Worm (Caenorhabditis elegans) whole organism, L4 larva: ENCODE data around the gene C26D10.4.

Source experiments
- F10B5.3 ChIP-seq: sonication (generic microtip); optimal IDR thresholded peaks from 2 replicates; lab custom pipeline; 2016; ENCODE audit warnings: mild to moderate bottlenecking, missing genetic modification characterization, missing compliant biosample characterization
- F26F4.8 ChIP-seq: fragments of 200-800 bp; sonication (Bioruptor generic); conservative IDR thresholded peaks from 2 replicates; pipeline ENCODE4 v1.3.6; 2022; ENCODE audit warnings: missing genetic modification characterization, missing compliant biosample characterization
- F37D6.2 ChIP-seq: sonication (generic microtip); optimal IDR thresholded peaks from 2 replicates; lab custom pipeline; 2016; ENCODE audit warnings: mild to moderate bottlenecking, missing genetic modification characterization, missing compliant biosample characterization
- F44E2.7 ChIP-seq: fragments of 200-800 bp; sonication (Bioruptor generic); IDR thresholded peaks from 2 replicates; pipeline ENCODE4 v2.1.2; 2022; ENCODE audit warnings: missing genetic modification characterization, missing compliant biosample characterization
- F49E8.2 ChIP-seq: sonication (generic microtip); optimal IDR thresholded peaks from 2 replicates; lab custom pipeline; 2016; ENCODE audit warnings: missing compliant biosample characterization, mild to moderate bottlenecking, missing genetic modification characterization, borderline replicate concordance
- R02D3.7 ChIP-seq: fragments of 150-350 bp; sonication (generic microtip); optimal IDR thresholded peaks from 3 replicates; lab custom pipeline; 2014; ENCODE audit warnings: missing biosample characterization, missing genetic modification characterization
- T20F7.1 ChIP-seq: fragments of 200-800 bp; sonication (Bioruptor generic); optimal IDR thresholded peaks from 2 replicates; lab custom pipeline; 2018; ENCODE audit warnings: mild to moderate bottlenecking, missing genetic modification characterization, missing compliant biosample characterization
- T26A8.4 ChIP-seq: fragments of 200-800 bp; sonication (Bioruptor generic); IDR thresholded peaks from 2 replicates; pipeline ENCODE4 v1.3.6; 2022; ENCODE audit warnings: missing genetic modification characterization, missing compliant biosample characterization
- Y48G9A.11 ChIP-seq: fragments of 200-800 bp; sonication (Bioruptor generic); IDR thresholded peaks from 2 replicates; pipeline ENCODE4 v1.3.6; 2022; ENCODE audit warnings: missing genetic modification reagents, missing genetic modification characterization, missing compliant biosample characterization
- Y5F2A.4 ChIP-seq: fragments of 200-800 bp; sonication (Bioruptor generic); optimal IDR thresholded peaks from 2 replicates; lab custom pipeline; 2018; ENCODE audit warnings: mild to moderate bottlenecking, missing genetic modification characterization, missing compliant biosample characterization
- ZK546.5 ChIP-seq, 2 experiments: sonication (generic microtip); optimal IDR thresholded peaks; 2 replicates each; lab custom pipeline; 2017; ENCODE audit warnings: missing biosample characterization in 2 of 2, missing genetic modification characterization in 2 of 2
- aly-2 ChIP-seq: sonication (generic microtip); optimal IDR thresholded peaks from 2 replicates; lab custom pipeline; 2018; ENCODE audit warnings: missing biosample characterization, missing genetic modification characterization
- ama-1 ChIP-seq: fragments of 150-350 bp; optimal IDR thresholded peaks from 2 replicates; lab custom pipeline; 2014; ENCODE audit warnings: inconsistent platforms, mixed read lengths
- ceh-28 ChIP-seq: fragments of 150-350 bp; optimal IDR thresholded peaks from 2 replicates; lab custom pipeline; 2014; ENCODE audit warnings: missing biosample characterization, missing genetic modification reagents, missing genetic modification characterization
- daf-8 ChIP-seq: fragments of 200-800 bp; sonication (Bioruptor generic); IDR thresholded peaks from 2 replicates; pipeline ENCODE4 v1.3.6; 2022; ENCODE audit warnings: missing genetic modification characterization, missing compliant biosample characterization
- dmd-6 ChIP-seq: fragments of 200-800 bp; sonication (Bioruptor generic); IDR thresholded peaks from 2 replicates; pipeline ENCODE4 v1.3.6; 2022; ENCODE audit warnings: missing genetic modification reagents, missing genetic modification characterization, missing compliant biosample characterization
- dmd-8 ChIP-seq: fragments of 200-800 bp; sonication (Bioruptor generic); IDR thresholded peaks from 2 replicates; pipeline ENCODE4 v1.3.6; 2022; ENCODE audit warnings: missing genetic modification characterization, missing compliant biosample characterization
- dve-1 ChIP-seq: sonication (generic microtip); optimal IDR thresholded peaks from 2 replicates; lab custom pipeline; 2017; ENCODE audit warnings: antibody characterized with exemption, mild to moderate bottlenecking, missing genetic modification characterization, missing compliant biosample characterization; ENCODE audit not compliant: insufficient read depth
- fkh-10 ChIP-seq: fragments of 150-350 bp; optimal IDR thresholded peaks from 2 replicates; lab custom pipeline; 2014; ENCODE audit warnings: missing biosample characterization, missing genetic modification reagents, missing genetic modification characterization
- hif-1 ChIP-seq, 2 experiments: sonication (generic microtip); optimal IDR thresholded peaks; 2 replicates each; lab custom pipeline; 2016 to 2017; ENCODE audit warnings: missing compliant biosample characterization in 2 of 2, missing genetic modification characterization in 2 of 2, missing genetic modification reagents in 2 of 2, missing genotype in 2 of 2, mild to moderate bottlenecking in 1 of 2
- lim-7 ChIP-seq: fragments of 200-800 bp; sonication (Bioruptor generic); IDR thresholded peaks from 2 replicates; pipeline ENCODE4 v1.3.6; 2022; ENCODE audit warnings: missing genetic modification characterization, missing compliant biosample characterization
- lin-1 ChIP-seq: fragments of 200-800 bp; sonication (Bioruptor generic); IDR thresholded peaks from 2 replicates; pipeline ENCODE4 v1.3.6; 2022; ENCODE audit warnings: missing genetic modification reagents, missing genetic modification characterization, missing compliant biosample characterization
- lin-15B ChIP-seq: fragments of 150-350 bp; sonication (generic microtip); optimal IDR thresholded peaks from 3 replicates; lab custom pipeline; 2014; ENCODE audit warnings: missing biosample characterization, missing genetic modification characterization
- lin-29 ChIP-seq: fragments of 200-800 bp; sonication (Bioruptor generic); IDR thresholded peaks from 2 replicates; pipeline ENCODE4 v1.3.6; 2022; ENCODE audit warnings: missing genetic modification reagents, missing genetic modification characterization, missing compliant biosample characterization
- lin-38 ChIP-seq: fragments of 200-800 bp; sonication (Bioruptor generic); IDR thresholded peaks from 2 replicates; pipeline ENCODE4 v1.3.6; 2022; ENCODE audit warnings: missing genetic modification reagents, missing genetic modification characterization, missing compliant biosample characterization
- lin-39 ChIP-seq: fragments of 150-350 bp; optimal IDR thresholded peaks from 2 replicates; lab custom pipeline; 2014; ENCODE audit warnings: missing biosample characterization, missing genetic modification reagents, missing genetic modification characterization
- madf-5 ChIP-seq, 2 experiments: fragments of 200-800 bp; sonication (Bioruptor generic); IDR thresholded peaks; 2 replicates each; pipeline ENCODE4 v1.3.6; 2022; ENCODE audit warnings: missing compliant biosample characterization in 2 of 2, missing genetic modification characterization in 2 of 2
- madf-9 ChIP-seq: fragments of 200-800 bp; sonication (Bioruptor generic); conservative IDR thresholded peaks from 2 replicates; pipeline ENCODE4 v1.3.6; 2022; ENCODE audit warnings: missing genetic modification reagents, missing genetic modification characterization, missing compliant biosample characterization
- mdl-1 ChIP-seq, 2 experiments: fragments of 150-350 bp in 1 of 2; sonication (generic microtip) in 1 of 2; optimal IDR thresholded peaks; 2 replicates each; lab custom pipeline; 2014 to 2017; ENCODE audit warnings: missing biosample characterization in 2 of 2, missing genetic modification characterization in 2 of 2
- mdt-29 ChIP-seq: fragments of 200-800 bp; sonication (Bioruptor generic); IDR thresholded peaks from 2 replicates; pipeline ENCODE4 v1.3.6; 2022; ENCODE audit warnings: missing genetic modification reagents, missing genetic modification characterization, missing compliant biosample characterization
- mep-1 ChIP-seq: fragments of 150-350 bp; sonication (generic microtip); optimal IDR thresholded peaks from 3 replicates; lab custom pipeline; 2014; ENCODE audit warnings: missing biosample characterization, missing genetic modification characterization
- nhr-102 ChIP-seq: sonication (generic microtip); optimal IDR thresholded peaks from 2 replicates; lab custom pipeline; 2016; ENCODE audit warnings: mild to moderate bottlenecking, missing genetic modification characterization, moderate library complexity, missing compliant biosample characterization
- nhr-11 ChIP-seq: fragments of 150-350 bp; optimal IDR thresholded peaks from 2 replicates; lab custom pipeline; 2014; ENCODE audit warnings: missing biosample characterization, missing genetic modification characterization
- nhr-237 ChIP-seq: sonication (generic microtip); optimal IDR thresholded peaks from 2 replicates; lab custom pipeline; 2017; ENCODE audit warnings: missing biosample characterization, missing genetic modification characterization
- nhr-25 ChIP-seq: sonication (generic microtip); optimal IDR thresholded peaks from 2 replicates; lab custom pipeline; 2017; ENCODE audit warnings: missing genetic modification characterization, mild to moderate bottlenecking, missing compliant biosample characterization, antibody characterized with exemption, moderate library complexity, borderline replicate concordance; ENCODE audit not compliant: insufficient read depth
- nhr-42 ChIP-seq: fragments of 200-800 bp; sonication (Bioruptor generic); IDR thresholded peaks from 2 replicates; pipeline ENCODE4 v1.3.6; 2022; ENCODE audit warnings: missing genetic modification characterization, missing compliant biosample characterization
- nhr-48 ChIP-seq: sonication (generic microtip); optimal IDR thresholded peaks from 2 replicates; lab custom pipeline; 2016; ENCODE audit warnings: mild to moderate bottlenecking, missing genetic modification characterization, missing compliant biosample characterization
- nhr-76 ChIP-seq: fragments of 150-350 bp; optimal IDR thresholded peaks from 2 replicates; lab custom pipeline; 2014; ENCODE audit warnings: missing biosample characterization, missing genetic modification characterization
- rbr-2 ChIP-seq: sonication (generic microtip); optimal IDR thresholded peaks from 2 replicates; lab custom pipeline; 2016; ENCODE audit warnings: missing genotype, missing genetic modification characterization, missing compliant biosample characterization
- set-16 ChIP-seq: fragments of 200-800 bp; sonication (Bioruptor generic); IDR thresholded peaks from 2 replicates; pipeline ENCODE4 v1.3.6; 2022; ENCODE audit warnings: missing genetic modification reagents, missing genetic modification characterization, missing compliant biosample characterization
- skn-1 ChIP-seq: fragments of 150-350 bp; optimal IDR thresholded peaks from 2 replicates; lab custom pipeline; 2014; ENCODE audit warnings: missing biosample characterization, missing genetic modification characterization
- snpc-4 ChIP-seq: fragments of 150-350 bp; optimal IDR thresholded peaks from 2 replicates; lab custom pipeline; 2014; ENCODE audit warnings: missing biosample characterization, missing genetic modification characterization
- spr-1 ChIP-seq: sonication (generic microtip); optimal IDR thresholded peaks from 2 replicates; lab custom pipeline; 2016; ENCODE audit warnings: mild to moderate bottlenecking, missing genetic modification characterization, missing compliant biosample characterization
- spr-3 ChIP-seq: fragments of 200-800 bp; sonication (Bioruptor generic); optimal IDR thresholded peaks from 2 replicates; lab custom pipeline; 2018; ENCODE audit warnings: mild to moderate bottlenecking, missing genetic modification characterization, missing compliant biosample characterization
- tra-1 ChIP-seq: fragments of 200-800 bp; sonication (Bioruptor generic); IDR thresholded peaks from 2 replicates; pipeline ENCODE4 v1.3.6; 2022; ENCODE audit warnings: missing genetic modification reagents, missing genetic modification characterization, missing compliant biosample characterization
- vab-7 ChIP-seq: fragments of 200-800 bp; sonication (Bioruptor generic); IDR thresholded peaks from 2 replicates; pipeline ENCODE4 v1.3.6; 2022; ENCODE audit warnings: missing genetic modification reagents, missing genetic modification characterization, missing compliant biosample characterization
- zfp-3 ChIP-seq: fragments of 200-800 bp; sonication (Bioruptor generic); conservative IDR thresholded peaks from 2 replicates; pipeline ENCODE4 v1.3.6; 2022; ENCODE audit warnings: missing genetic modification reagents, missing genetic modification characterization, missing compliant biosample characterization
- zip-2 ChIP-seq: fragments of 150-350 bp; optimal IDR thresholded peaks from 2 replicates; lab custom pipeline; 2014; ENCODE audit warnings: missing biosample characterization, missing genetic modification characterization
- ztf-7 ChIP-seq: fragments of 150-350 bp; optimal IDR thresholded peaks from 2 replicates; lab custom pipeline; 2014; ENCODE audit warnings: missing biosample characterization, missing genetic modification characterization

Gene C26D10.4

ce11 chrII:8354233-8354750, 24.7 kb downstream of the C26D10.4 start, which contains the start of gene C26D10.6:
Gene C26D10.6, minus strand, starts transcription at chrII:8354700.
- TF ChIP-seq R02D3.7 (tag; lab: Kevin White, UChicago) (no peak), tra-1 (GFP tag; lab: Robert Waterston, UW) (no peak), lim-7 (GFP tag; lab: Robert Waterston, UW) (no peak), dve-1 (tag; lab: Kevin White, UChicago) (no peak), hif-1 (tag; optimal IDR thresholded peaks at IDR 0.05; lab: Kevin White, UChicago) (no peak), F26F4.8 (GFP tag; lab: Robert Waterston, UW) (no peak)

- TF ChIP-seq nhr-25 (no peak), dve-1 (tag; lab: Kevin White, UChicago) (no peak), T26A8.4 (GFP tag; lab: Robert Waterston, UW) (peak; percentile 47; the same call in 1 of the 2 replicates), lin-15B (no peak), aly-2 (tag; lab: Kevin White, UChicago) (no peak), spr-3 (no peak), nhr-11 (no peak), snpc-4 (tag; lab: Kevin White, UChicago) (no peak), nhr-42 (GFP tag; lab: Robert Waterston, UW) (no peak), zfp-3 (GFP tag; lab: Robert Waterston, UW) (no peak), F37D6.2 (tag; lab: Kevin White, UChicago) (no peak), skn-1 (no peak), T20F7.1 (GFP tag; lab: Kevin White, UChicago) (no peak), lin-39 (tag; lab: Kevin White, UChicago) (no peak), ceh-28 (no peak), ZK546.5 (tag; optimal IDR thresholded peaks at IDR 0.05; lab: Kevin White, UChicago) (no peak), set-16 (GFP tag; lab: Robert Waterston, UW) (peak; percentile 95), lin-1 (GFP tag; lab: Robert Waterston, UW) (no peak), ztf-7 (tag; lab: Kevin White, UChicago) (no peak), F10B5.3 (tag; lab: Kevin White, UChicago) (no peak), madf-5 (GFP tag; IDR thresholded peaks at IDR 0.05; lab: Robert Waterston, UW) (0 out of 4 replicates have a peak, but pooled peaks of 1 of the 2 experiments have one; percentile 65), lin-29 (GFP tag; lab: Robert Waterston, UW) (no peak), ama-1 (lab: Kevin White, UChicago) (no peak), Y48G9A.11 (GFP tag; lab: Robert Waterston, UW) (no peak), spr-1 (tag; lab: Kevin White, UChicago) (peak; percentile 21), vab-7 (GFP tag; lab: Robert Waterston, UW) (no peak), Y5F2A.4 (no peak), nhr-237 (tag; lab: Kevin White, UChicago) (no peak), lin-38 (GFP tag; lab: Robert Waterston, UW) (no peak), nhr-76 (tag; lab: Kevin White, UChicago) (no peak), daf-8 (no peak), madf-9 (GFP tag; lab: Robert Waterston, UW) (no peak), mep-1 (no peak), mdt-29 (GFP tag; lab: Robert Waterston, UW) (no peak), dmd-8 (0 out of 2 replicates have a peak, but pooled peaks have one; percentile 63), mdl-1 (tag; optimal IDR thresholded peaks at IDR 0.05; lab: Kevin White, UChicago) (no peak), R02D3.7 (tag; lab: Kevin White, UChicago) (no peak), F44E2.7 (GFP tag; lab: Robert Waterston, UW) (0 out of 2 replicates have a peak, but pooled peaks have one; percentile 10), rbr-2 (no peak), zip-2 (tag; lab: Kevin White, UChicago) (no peak), dmd-6 (no peak), nhr-102 (no peak), nhr-48 (tag; lab: Kevin White, UChicago) (no peak), F49E8.2 (tag; lab: Kevin White, UChicago) (no peak), fkh-10 (GFP tag; lab: Kevin White, UChicago) (no peak), lim-7 (GFP tag; lab: Robert Waterston, UW) (no peak)
Observed at ce11 chrII:8358466-8358865, 28.9 kb downstream of the C26D10.4 start.
